Fruit fly (Drosophila melanogaster) whole organism, pupa: Measurements from ENCODE around the gene CG4297.

ENCODE experiments used
- CG10348 ChIP-seq: fragments of 200-800 bp; sonication (Bioruptor generic); IDR thresholded peaks from 2 replicates; pipeline ENCODE4 v1.3.6; 2022; ENCODE audit warnings: missing biosample characterization, missing genetic modification characterization
- CG12605 ChIP-seq: fragments of 200-800 bp; sonication (Bioruptor generic); IDR thresholded peaks from 2 replicates; pipeline ENCODE4 v1.3.6; 2022; ENCODE audit warnings: missing biosample characterization, missing genetic modification characterization
- CG14655 ChIP-seq: fragments of 200-800 bp; sonication (Bioruptor generic); optimal IDR thresholded peaks from 3 replicates; lab custom pipeline; 2017; ENCODE audit warnings: mild to moderate bottlenecking, missing biosample characterization, missing genetic modification reagents, missing genetic modification characterization
- CG8159 ChIP-seq: fragments of 200-800 bp; sonication (Bioruptor generic); optimal IDR thresholded peaks from 3 replicates; lab custom pipeline; 2018; ENCODE audit warnings: missing biosample characterization, mild to moderate bottlenecking, missing genetic modification characterization, moderate library complexity
- CG8301 ChIP-seq: fragments of 200-800 bp; sonication (Bioruptor generic); optimal IDR thresholded peaks from 2 replicates; lab custom pipeline; 2018; ENCODE audit warnings: missing biosample characterization, mild to moderate bottlenecking, missing genetic modification characterization
- EcR ChIP-seq: fragments of 200-800 bp; sonication (Bioruptor generic); optimal IDR thresholded peaks from 3 replicates; lab custom pipeline; 2019; ENCODE audit warnings: missing biosample characterization, missing genetic modification characterization, mild to moderate bottlenecking, moderate library complexity, missing genetic modification reagents
- Pif1B ChIP-seq: fragments of 200-800 bp; sonication (Bioruptor generic); optimal IDR thresholded peaks from 3 replicates; lab custom pipeline; 2016; ENCODE audit warnings: missing biosample characterization, missing genetic modification characterization
- Snoo ChIP-seq: fragments of 200-800 bp; sonication (Bioruptor generic); optimal IDR thresholded peaks from 3 replicates; lab custom pipeline; 2017; ENCODE audit warnings: missing biosample characterization, mild to moderate bottlenecking, missing genetic modification characterization, inconsistent platforms

dm6 chr2L:520331-521000, 48.5 kb upstream of the CG4297 start:
- TF ChIP-seq CG10348 (GFP tag; lab: Robert Waterston, UW) (no peak), CG12605 (GFP tag; lab: Robert Waterston, UW) (no peak), CG8159 (tag; lab: Kevin White, UChicago) (peak; percentile 40), EcR (no peak), Pif1B (peak; percentile 64), CG14655 (GFP tag; lab: Kevin White, UChicago) (no peak), CG8301 (tag; lab: Kevin White, UChicago) (no peak), Snoo (peak; percentile 65)
